Fruit fly (Drosophila melanogaster): ENCODE data around the gene CHMP2B.

CHMP2B gene

DNA sequence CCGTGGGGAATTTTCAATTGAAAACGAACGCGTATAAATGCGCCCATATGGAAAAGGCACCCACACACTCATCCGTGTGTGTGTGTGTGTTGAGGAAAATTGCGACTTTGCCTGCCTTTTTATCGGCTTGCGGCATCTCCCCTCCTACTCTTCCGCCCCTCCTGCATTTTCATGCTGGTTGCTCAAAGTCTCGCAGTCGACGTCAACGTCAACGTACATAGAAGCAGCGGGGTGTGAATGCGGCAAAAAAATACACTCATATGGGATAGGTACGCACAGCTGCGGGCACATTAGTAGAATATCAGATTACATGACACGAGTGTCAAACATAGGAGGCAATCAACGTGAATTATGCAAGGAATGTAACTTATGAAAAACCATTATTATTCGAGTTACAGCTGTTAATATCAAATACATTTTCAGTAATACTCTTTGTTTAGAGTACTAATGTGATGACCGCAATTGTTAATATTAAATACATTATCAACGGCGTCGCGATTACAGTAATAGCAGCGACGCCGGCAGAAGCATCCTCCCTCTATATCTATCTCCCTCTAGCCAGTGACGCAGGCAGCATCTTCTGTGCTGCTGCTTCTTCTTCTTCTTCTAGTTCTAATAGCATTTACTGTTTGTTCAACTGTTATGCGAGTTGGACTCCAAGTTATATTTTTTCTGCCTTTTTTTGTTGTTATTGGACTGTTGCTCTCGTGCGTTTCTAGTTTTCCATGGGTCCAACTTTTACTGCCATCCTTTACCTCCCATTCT, 47.6 kb downstream of the CHMP2B start (continued):
- TF ChIP-seq sob (GFP tag; IDR thresholded peaks at IDR 0.05) (peak; percentile 86), C15 (GFP tag; IDR thresholded peaks at IDR 0.05) (peak; percentile 11; the same call in 1 of the 3 replicates), caup (GFP tag; optimal IDR thresholded peaks at IDR 0.05; ENCODE audit: severe bottlenecking) (peak; percentile 86), CG17328 (GFP tag; IDR thresholded peaks at IDR 0.05) (peak; percentile 95), Bteb2 (GFP tag; optimal IDR thresholded peaks at IDR 0.05) (peak; percentile 79), CG1832 (GFP tag; optimal IDR thresholded peaks at IDR 0.05) (peak; percentile 28), Med (GFP tag) (peak; percentile 97), Deaf1 (tag; optimal IDR thresholded peaks at IDR 0.05) (peak; percentile 63), CG3065 (GFP tag; optimal IDR thresholded peaks at IDR 0.05) (peak; percentile 79), oc (tag; optimal IDR thresholded peaks at IDR 0.05) (peak; percentile 92), CG5245 (GFP tag; optimal IDR thresholded peaks at IDR 0.05) (peak; percentile 88), tup (GFP tag; optimal IDR thresholded peaks at IDR 0.05) (peak; percentile 79), CG30403 (GFP tag; optimal IDR thresholded peaks at IDR 0.05) (peak; percentile 86), Gug (GFP tag; IDR thresholded peaks at IDR 0.05) (peak; percentile 86), dati (GFP tag; IDR thresholded peaks at IDR 0.05) (peak; percentile 88), HmgD (GFP tag; optimal IDR thresholded peaks at IDR 0.05) (no peak), ci (GFP tag; IDR thresholded peaks at IDR 0.05) (peak; percentile 95), corto (GFP tag; optimal IDR thresholded peaks at IDR 0.05) (peak; percentile 26), zen (tag; optimal IDR thresholded peaks at IDR 0.05) (peak; percentile 91), CG2116 (GFP tag; optimal IDR thresholded peaks at IDR 0.05) (peak; percentile 39), hth (optimal IDR thresholded peaks at IDR 0.05) (no peak), YL-1 (GFP tag; optimal IDR thresholded peaks at IDR 0.05) (peak; percentile 50), CG3838 (GFP tag; optimal IDR thresholded peaks at IDR 0.05) (peak; percentile 36), ato (GFP tag; IDR thresholded peaks at IDR 0.05; ENCODE audit: partially characterized antibody) (no peak), CG30020 (tag; optimal IDR thresholded peaks at IDR 0.05) (peak; percentile 23), HmgZ (tag; optimal IDR thresholded peaks at IDR 0.05) (peak; percentile 88), CG2129 (GFP tag; IDR thresholded peaks at IDR 0.05; ENCODE audit: partially characterized antibody) (no peak), CG8924 (tag; optimal IDR thresholded peaks at IDR 0.05) (peak; percentile 89), grn (GFP tag; optimal IDR thresholded peaks at IDR 0.05) (peak; percentile 30), gsb (GFP tag; IDR thresholded peaks at IDR 0.05) (peak; percentile 78), klu (GFP tag; IDR thresholded peaks at IDR 0.05) (peak; percentile 60; the same call in 1 of the 2 replicates), wdn (GFP tag; IDR thresholded peaks at IDR 0.05) (peak; percentile 71), CG1792 (GFP tag; optimal IDR thresholded peaks at IDR 0.05) (peak; percentile 77), aop (GFP tag; IDR thresholded peaks at IDR 0.05) (0 out of 2 replicates have a peak, but pooled peaks have one; percentile 38), CG1233 (GFP tag; optimal IDR thresholded peaks at IDR 0.05) (peak; percentile 80), Xrp1 (GFP tag; IDR thresholded peaks at IDR 0.05) (peak; percentile 95), cad (GFP tag; optimal IDR thresholded peaks at IDR 0.05) (no peak), ase (GFP tag; IDR thresholded peaks at IDR 0.05) (peak; percentile 83), psq (GFP tag; optimal IDR thresholded peaks at IDR 0.05) (peak; percentile 60), CG8478 (optimal IDR thresholded peaks at IDR 0.05) (no peak), CG12299 (tag; optimal IDR thresholded peaks at IDR 0.05) (peak; percentile 83), nerfin-2 (GFP tag; IDR thresholded peaks at IDR 0.05; ENCODE audit: partially characterized antibody) (no peak), Lpt (GFP tag; optimal IDR thresholded peaks at IDR 0.05) (no peak), Mrtf (GFP tag; IDR thresholded peaks at IDR 0.05) (peak; percentile 88), CG11560 (tag; IDR thresholded peaks at IDR 0.05) (peak; percentile 52; the same call in 1 of the 3 replicates), fu2 (GFP tag; optimal IDR thresholded peaks at IDR 0.05) (peak; percentile 67), Dip2 (GFP tag; IDR thresholded peaks at IDR 0.05) (no peak), nom (GFP tag; optimal IDR thresholded peaks at IDR 0.05) (peak; percentile 39), crc (GFP tag; optimal IDR thresholded peaks at IDR 0.05) (peak; percentile 87), ken (GFP tag; IDR thresholded peaks at IDR 0.05) (peak; percentile 88), CG31441 (GFP tag; IDR thresholded peaks at IDR 0.05) (peak; percentile 86)

Data from whole organism, embryonic.